Fruit fly (Drosophila melanogaster): ENCODE results near the gene Arpc4.
A peak's percentile ranks its signal among the peaks of the same experiment; 100 is the strongest.

Arpc4 gene

DNA sequence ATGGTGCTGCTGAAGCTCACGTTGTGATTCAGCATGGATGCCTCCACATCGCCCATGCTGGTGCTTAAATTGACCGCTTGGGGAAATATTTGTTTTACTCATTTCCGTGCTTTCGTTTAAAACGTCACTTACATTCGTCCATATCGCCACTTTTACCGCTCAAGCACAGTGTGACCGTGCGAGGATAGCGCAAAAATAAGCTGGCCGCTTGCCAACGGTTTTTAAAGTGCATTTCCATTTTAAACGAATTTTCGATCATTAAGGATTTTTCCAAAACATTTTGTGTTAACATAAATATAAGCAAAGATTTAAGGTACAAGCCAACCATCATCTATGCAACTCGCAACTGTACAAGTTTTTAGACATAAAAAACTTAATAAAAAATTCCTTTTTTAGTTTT, 2.5 kb downstream of the Arpc4 start, which contains the start of gene WDR79:
WDR79 (minus strand) TSS at position 298 of the 400 bp plus-strand sequence.
- no peak for TF ChIP-seq CG9705 (GFP tag; optimal IDR thresholded peaks at IDR 0.05)
- peak; percentile 10 for TF ChIP-seq rgr (GFP tag; optimal IDR thresholded peaks at IDR 0.05)

dm6 chr2L:6130522-6131073, 5.7 kb downstream of the Arpc4 start, which contains the start of the genes B9d2, tctn and CG9222:
TSS of gene B9d2 (minus strand) at chr2L:6130651.
TSS of gene tctn (minus strand) at chr2L:6130651.
TSS of gene CG9222 (plus strand) at chr2L:6131023.
- TF ChIP-seq woc (GFP tag; optimal IDR thresholded peaks at IDR 0.05) (no peak), ey (GFP tag; optimal IDR thresholded peaks at IDR 0.05) (no peak), Hnf4 (GFP tag; optimal IDR thresholded peaks at IDR 0.05) (no peak), fru (GFP tag; optimal IDR thresholded peaks at IDR 0.05) (no peak), CG9705 (GFP tag; optimal IDR thresholded peaks at IDR 0.05) (no peak), Hr78 (GFP tag; optimal IDR thresholded peaks at IDR 0.05) (no peak), dl (GFP tag; optimal IDR thresholded peaks at IDR 0.05; ENCODE audit: insufficient read depth in 1 of 2, partially characterized antibody in 2 of 2) (no peak), Hr83 (GFP tag; optimal IDR thresholded peaks at IDR 0.05; ENCODE audit: poor library complexity, severe bottlenecking) (no peak), N (GFP tag; optimal IDR thresholded peaks at IDR 0.05) (no peak), Jra (GFP tag; optimal IDR thresholded peaks at IDR 0.05) (no peak), brk (GFP tag; optimal IDR thresholded peaks at IDR 0.05) (no peak), rgr (GFP tag; optimal IDR thresholded peaks at IDR 0.05) (no peak)

DNA sequence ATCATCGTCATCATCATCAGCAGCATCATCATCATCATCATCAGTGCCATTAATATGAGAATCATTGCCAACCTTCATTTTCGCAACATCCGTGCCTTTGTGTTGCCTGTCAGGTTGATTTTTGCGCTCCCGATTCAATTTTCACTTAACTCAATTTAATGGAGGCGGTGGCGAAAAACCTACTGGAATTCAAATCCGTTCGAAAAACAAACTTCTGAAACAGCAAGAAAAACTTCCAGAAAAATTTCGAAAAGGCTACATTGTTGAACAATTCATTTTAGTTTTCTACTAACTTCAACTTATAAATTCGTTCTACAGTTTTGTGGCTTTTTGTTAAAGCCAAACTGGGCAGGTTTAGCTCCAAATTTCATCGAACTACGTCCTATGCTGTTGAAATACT, 14.2 kb downstream of the Arpc4 start, which contains the start of gene CG13991:
CG13991 (plus strand) TSS at position 301 of the 400 bp plus-strand sequence.
- TF ChIP-seq sv (GFP tag; optimal IDR thresholded peaks at IDR 0.05), result no peak
- no peak for TF ChIP-seq ey (GFP tag; optimal IDR thresholded peaks at IDR 0.05)
- TF ChIP-seq CrebA (GFP tag; optimal IDR thresholded peaks at IDR 0.05; ENCODE audit: borderline replicate concordance), result no peak

dm6 chr2L:6151669-6152068, 26.7 kb downstream of the Arpc4 start, which contains the start of gene Muc26B:
TSS of gene Muc26B (plus strand) at chr2L:6151969.
- no peak for TF ChIP-seq fru (GFP tag; optimal IDR thresholded peaks at IDR 0.05)
- no peak for TF ChIP-seq Dfd (GFP tag; optimal IDR thresholded peaks at IDR 0.05)
- no peak for TF ChIP-seq Vsx2 (GFP tag; optimal IDR thresholded peaks at IDR 0.05; ENCODE audit: partially characterized antibody)
- no peak for TF ChIP-seq h (GFP tag; optimal IDR thresholded peaks at IDR 0.05)
- TF ChIP-seq tai (GFP tag; optimal IDR thresholded peaks at IDR 0.05), result no peak
- TF ChIP-seq HLH106 (tag; optimal IDR thresholded peaks at IDR 0.05), result no peak
- TF ChIP-seq Abd-B (GFP tag; optimal IDR thresholded peaks at IDR 0.05), result no peak
- TF ChIP-seq Rel (GFP tag; optimal IDR thresholded peaks at IDR 0.05), result no peak
- TF ChIP-seq Rel (tag; optimal IDR thresholded peaks at IDR 0.05), result no peak
- no peak for TF ChIP-seq N (GFP tag; optimal IDR thresholded peaks at IDR 0.05)
- TF ChIP-seq brk (GFP tag; optimal IDR thresholded peaks at IDR 0.05), result no peak
- no peak for TF ChIP-seq woc (GFP tag; optimal IDR thresholded peaks at IDR 0.05)
- TF ChIP-seq foxo (GFP tag; optimal IDR thresholded peaks at IDR 0.05), result no peak
- TF ChIP-seq Hnf4 (GFP tag; optimal IDR thresholded peaks at IDR 0.05), result no peak
- no peak for TF ChIP-seq CrebA (GFP tag; optimal IDR thresholded peaks at IDR 0.05; ENCODE audit: borderline replicate concordance)
- no peak for TF ChIP-seq dsf (GFP tag; optimal IDR thresholded peaks at IDR 0.05; ENCODE audit: borderline replicate concordance)

DNA sequence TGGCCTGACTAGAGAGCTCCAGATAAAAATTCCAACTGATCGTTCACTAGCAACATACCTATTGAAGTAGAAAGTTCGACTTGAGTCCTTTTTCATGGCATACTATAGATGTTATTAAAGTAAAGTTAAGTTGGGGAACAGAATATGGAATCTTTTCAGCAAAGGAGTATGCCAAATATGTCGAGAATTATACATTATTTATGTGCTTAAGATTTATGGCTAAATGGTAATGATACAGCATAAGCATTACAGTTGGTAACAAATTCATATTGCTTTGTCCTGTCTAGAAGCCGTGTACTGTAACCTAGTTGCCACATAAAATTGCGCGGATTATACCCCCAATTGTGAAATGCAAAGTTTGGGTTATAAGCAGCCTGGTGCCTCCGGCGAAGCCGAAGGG, 30.1 kb downstream of the Arpc4 start, which contains the start of gene CG31639:
CG31639 (minus strand) TSS at position 101 of the 400 bp plus-strand sequence.
- no peak for TF ChIP-seq Jra (GFP tag; optimal IDR thresholded peaks at IDR 0.05)

DNA sequence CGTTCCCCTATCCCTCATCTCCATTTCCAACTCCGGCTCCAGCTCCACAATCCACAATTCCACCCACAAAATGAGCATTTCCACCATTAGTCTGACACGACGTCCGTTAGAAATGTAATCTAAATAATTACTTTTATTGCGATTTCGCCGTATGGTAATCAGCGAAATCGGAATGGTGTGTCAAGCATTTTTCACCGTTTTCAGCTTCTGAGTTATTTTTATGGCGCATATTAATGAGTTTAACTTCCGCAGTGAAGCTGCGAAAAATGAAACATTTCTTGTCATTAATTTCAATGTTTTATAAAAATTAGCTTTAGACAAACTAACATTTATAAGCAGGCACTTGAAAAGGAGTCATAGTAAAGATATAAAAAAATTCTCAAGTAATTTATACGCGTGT, 35.2 kb downstream of the Arpc4 start, which contains the start of gene CG13989:
CG13989 (plus strand) TSS at position 301 of the 400 bp plus-strand sequence.
- no peak for TF ChIP-seq Dif (GFP tag; optimal IDR thresholded peaks at IDR 0.05; ENCODE audit: partially characterized antibody)
- no peak for TF ChIP-seq dmrt93B (GFP tag; optimal IDR thresholded peaks at IDR 0.05)
- no peak for TF ChIP-seq N (GFP tag; optimal IDR thresholded peaks at IDR 0.05)

DNA sequence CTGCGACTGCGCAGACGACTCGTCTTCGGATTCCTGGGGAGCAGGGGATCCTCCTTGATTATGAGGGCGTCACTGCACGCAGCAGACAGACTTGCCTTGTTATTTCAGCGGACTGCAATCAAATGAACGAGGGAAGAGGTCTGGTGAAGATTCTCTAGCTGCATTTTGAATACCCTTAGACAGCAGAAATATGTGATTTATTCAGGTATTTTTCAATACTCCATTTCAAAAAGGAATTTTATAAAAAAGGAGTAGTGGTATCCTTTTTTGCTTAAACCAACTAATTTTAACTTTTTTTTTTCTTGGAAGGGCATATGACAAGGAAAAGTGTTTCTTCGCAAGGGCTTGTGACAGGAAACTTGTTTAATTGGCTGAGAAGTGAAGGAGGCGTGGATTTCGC, 40.8 kb downstream of the Arpc4 start:
- TF ChIP-seq fru (GFP tag; optimal IDR thresholded peaks at IDR 0.05) (peak; percentile 83), usp (GFP tag; optimal IDR thresholded peaks at IDR 0.05) (no peak), brk (GFP tag; optimal IDR thresholded peaks at IDR 0.05) (peak; percentile 10), CG32264 (GFP tag; optimal IDR thresholded peaks at IDR 0.05) (peak; percentile 29), Hr83 (GFP tag; optimal IDR thresholded peaks at IDR 0.05; ENCODE audit: poor library complexity, severe bottlenecking) (no peak), OdsH (GFP tag; optimal IDR thresholded peaks at IDR 0.05) (peak; percentile 73), ey (GFP tag; optimal IDR thresholded peaks at IDR 0.05) (peak; percentile 81), Hr78 (GFP tag; optimal IDR thresholded peaks at IDR 0.05) (no peak), HLH106 (tag; optimal IDR thresholded peaks at IDR 0.05) (peak; percentile 53), N (GFP tag; optimal IDR thresholded peaks at IDR 0.05) (no peak), rgr (GFP tag; optimal IDR thresholded peaks at IDR 0.05) (peak; percentile 68), psq (GFP tag; optimal IDR thresholded peaks at IDR 0.05) (peak; percentile 55), Dif (GFP tag; optimal IDR thresholded peaks at IDR 0.05; ENCODE audit: partially characterized antibody) (no peak), dmrt93B (GFP tag; optimal IDR thresholded peaks at IDR 0.05) (peak; percentile 30), Sp1 (GFP tag; optimal IDR thresholded peaks at IDR 0.05) (peak; percentile 39), sv (GFP tag; optimal IDR thresholded peaks at IDR 0.05) (no peak), woc (GFP tag; optimal IDR thresholded peaks at IDR 0.05) (peak; percentile 87), h (GFP tag; optimal IDR thresholded peaks at IDR 0.05) (peak; percentile 86), Hnf4 (GFP tag; optimal IDR thresholded peaks at IDR 0.05) (peak; percentile 49), br (GFP tag; optimal IDR thresholded peaks at IDR 0.05) (peak; percentile 77), sage (GFP tag; optimal IDR thresholded peaks at IDR 0.05) (no peak), foxo (GFP tag; optimal IDR thresholded peaks at IDR 0.05) (peak in 1 of 2 experiments; percentile 73)
